Fruit fly (Drosophila melanogaster): ENCODE data around the gene CG43400.

CG43400 gene

dm6 chr2L:8528951-8529430, 38.5 kb downstream of the CG43400 start, which contains the start of gene CG17834:
Gene CG17834, plus strand, starts transcription at chr2L:8529141.
- TF ChIP-seq CG17806 (tag; optimal IDR thresholded peaks at IDR 0.05) (no peak), CG14655 (GFP tag; optimal IDR thresholded peaks at IDR 0.05) (no peak), Snoo (tag; optimal IDR thresholded peaks at IDR 0.05) (peak; percentile 34), gl (tag; optimal IDR thresholded peaks at IDR 0.05) (no peak), rn (GFP tag; IDR thresholded peaks at IDR 0.05) (no peak), fd96Ca (GFP tag; IDR thresholded peaks at IDR 0.05) (no peak), CG15710 (tag; optimal IDR thresholded peaks at IDR 0.05) (no peak), CG4496 (GFP tag; IDR thresholded peaks at IDR 0.05) (peak; percentile 49; the same call in 1 of the 3 replicates), CG34367 (tag; optimal IDR thresholded peaks at IDR 0.05) (no peak), CG8301 (tag; optimal IDR thresholded peaks at IDR 0.05) (no peak), CG32121 (GFP tag; IDR thresholded peaks at IDR 0.05) (no peak), D1 (tag; optimal IDR thresholded peaks at IDR 0.05) (no peak), Ets98B (GFP tag; IDR thresholded peaks at IDR 0.05) (peak; percentile 64; the same call in 1 of the 2 replicates), CG9948 (tag; optimal IDR thresholded peaks at IDR 0.05) (no peak), Pif1B (GFP tag; optimal IDR thresholded peaks at IDR 0.05) (no peak), CG8159 (tag; optimal IDR thresholded peaks at IDR 0.05) (no peak), Pif1A (GFP tag; optimal IDR thresholded peaks at IDR 0.05) (no peak), CG10348 (GFP tag; IDR thresholded peaks at IDR 0.05) (no peak), CG13204 (GFP tag; optimal IDR thresholded peaks at IDR 0.05) (no peak), EcR (GFP tag; optimal IDR thresholded peaks at IDR 0.05) (peak; percentile 81), CG12605 (GFP tag; IDR thresholded peaks at IDR 0.05) (no peak)

DNA sequence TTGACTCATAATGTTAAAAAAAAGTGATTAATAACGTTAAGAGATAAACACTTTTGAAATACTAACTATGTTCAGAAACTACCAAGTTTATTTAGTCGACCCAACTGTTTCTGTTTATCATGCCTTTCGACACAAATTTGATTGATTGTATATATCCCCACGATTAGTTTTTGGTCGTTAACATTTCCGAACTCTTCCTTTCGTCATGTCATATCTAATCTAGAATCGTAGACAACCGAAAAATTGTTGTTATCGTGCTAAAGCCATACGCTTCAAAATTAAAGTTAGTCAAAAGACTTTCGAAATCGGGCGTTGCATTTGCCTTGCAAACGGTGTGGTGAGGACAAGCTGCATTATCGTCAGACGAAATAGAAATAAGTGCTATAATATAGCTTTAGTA, 39.6 kb downstream of the CG43400 start:
- TF ChIP-seq Ets98B (GFP tag; IDR thresholded peaks at IDR 0.05): no peak
- TF ChIP-seq CG32121 (GFP tag; IDR thresholded peaks at IDR 0.05): no peak
- no peak for TF ChIP-seq Snoo (tag; optimal IDR thresholded peaks at IDR 0.05)
- TF ChIP-seq CG12605 (GFP tag; IDR thresholded peaks at IDR 0.05): no peak
- no peak for TF ChIP-seq CG8159 (tag; optimal IDR thresholded peaks at IDR 0.05)
- no peak for TF ChIP-seq fd96Ca (GFP tag; IDR thresholded peaks at IDR 0.05)
- TF ChIP-seq CG8301 (tag; optimal IDR thresholded peaks at IDR 0.05): no peak
- TF ChIP-seq rn (GFP tag; IDR thresholded peaks at IDR 0.05): no peak
- TF ChIP-seq Pif1B (GFP tag; optimal IDR thresholded peaks at IDR 0.05): no peak
- TF ChIP-seq CG15710 (tag; optimal IDR thresholded peaks at IDR 0.05): no peak
- no peak for TF ChIP-seq gl (tag; optimal IDR thresholded peaks at IDR 0.05)
- no peak for TF ChIP-seq CG34367 (tag; optimal IDR thresholded peaks at IDR 0.05)

- TF ChIP-seq fd96Ca (GFP tag; IDR thresholded peaks at IDR 0.05) (no peak), CG9948 (tag; optimal IDR thresholded peaks at IDR 0.05) (no peak), CG14655 (GFP tag; optimal IDR thresholded peaks at IDR 0.05) (no peak), CG34367 (tag; optimal IDR thresholded peaks at IDR 0.05) (no peak), D1 (tag; optimal IDR thresholded peaks at IDR 0.05) (no peak), EcR (GFP tag; optimal IDR thresholded peaks at IDR 0.05) (no peak), CG4496 (GFP tag; IDR thresholded peaks at IDR 0.05) (no peak), CG15710 (tag; optimal IDR thresholded peaks at IDR 0.05) (no peak), Snoo (tag; optimal IDR thresholded peaks at IDR 0.05) (no peak), Ets98B (GFP tag; IDR thresholded peaks at IDR 0.05) (no peak), CG8301 (tag; optimal IDR thresholded peaks at IDR 0.05) (no peak), CG17806 (tag; optimal IDR thresholded peaks at IDR 0.05) (no peak)
Measured at dm6 chr2L:8532790-8533189, 42.3 kb downstream of the CG43400 start.

DNA sequence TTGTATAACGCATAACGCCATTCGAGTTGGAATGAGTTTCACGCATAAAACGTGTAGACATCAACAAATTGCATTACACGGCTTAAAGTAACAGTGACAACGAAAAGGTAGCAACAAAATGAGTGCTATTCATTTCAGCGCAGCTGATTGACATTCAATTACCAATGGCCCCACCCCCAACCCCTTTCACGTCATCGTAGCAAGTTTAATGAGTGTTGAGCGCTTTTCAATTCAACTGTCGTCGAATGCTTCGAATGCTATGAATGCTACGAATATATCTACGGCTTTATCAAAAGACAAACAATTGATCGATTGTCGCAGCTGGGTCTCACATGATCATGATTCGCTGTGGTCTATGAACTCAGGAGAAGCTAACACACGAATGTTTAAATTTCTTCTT, 43.1 kb downstream of the CG43400 start:
- no peak for TF ChIP-seq rn (GFP tag; IDR thresholded peaks at IDR 0.05)
- no peak for TF ChIP-seq CG8159 (tag; optimal IDR thresholded peaks at IDR 0.05)
- TF ChIP-seq CG10348 (GFP tag; IDR thresholded peaks at IDR 0.05): no peak
- no peak for TF ChIP-seq EcR (GFP tag; optimal IDR thresholded peaks at IDR 0.05)
- no peak for TF ChIP-seq CG14655 (GFP tag; optimal IDR thresholded peaks at IDR 0.05)

- TF ChIP-seq CG12605 (GFP tag; IDR thresholded peaks at IDR 0.05) (no peak), CG15710 (tag; optimal IDR thresholded peaks at IDR 0.05) (no peak), CG8159 (tag; optimal IDR thresholded peaks at IDR 0.05) (no peak)
Measured at dm6 chr2L:8534118-8534514, 43.6 kb downstream of the CG43400 start.

dm6 chr2L:8534515-8535295, 44.2 kb downstream of the CG43400 start:
- TF ChIP-seq CG4496 (GFP tag; IDR thresholded peaks at IDR 0.05): peak; percentile 96
- peak; percentile 98 for TF ChIP-seq Pif1B (GFP tag; optimal IDR thresholded peaks at IDR 0.05)
- TF ChIP-seq CG12605 (GFP tag; IDR thresholded peaks at IDR 0.05): peak; percentile 95
- peak; percentile 88 for TF ChIP-seq EcR (GFP tag; optimal IDR thresholded peaks at IDR 0.05)
- peak; percentile 99 for TF ChIP-seq CG8301 (tag; optimal IDR thresholded peaks at IDR 0.05)
- TF ChIP-seq gl (tag; optimal IDR thresholded peaks at IDR 0.05): peak; percentile 94
- peak; percentile 97 for TF ChIP-seq CG8159 (tag; optimal IDR thresholded peaks at IDR 0.05)
- peak; percentile 91 for TF ChIP-seq CG13204 (GFP tag; optimal IDR thresholded peaks at IDR 0.05)
- peak; percentile 98 for TF ChIP-seq CG14655 (GFP tag; optimal IDR thresholded peaks at IDR 0.05)
- peak; percentile 91 for TF ChIP-seq CG10348 (GFP tag; IDR thresholded peaks at IDR 0.05)
- peak; percentile 97 for TF ChIP-seq CG34367 (tag; optimal IDR thresholded peaks at IDR 0.05)
- TF ChIP-seq D1 (tag; optimal IDR thresholded peaks at IDR 0.05): peak; percentile 98
- peak; percentile 97 for TF ChIP-seq CG17806 (tag; optimal IDR thresholded peaks at IDR 0.05)
- TF ChIP-seq rn (GFP tag; IDR thresholded peaks at IDR 0.05): peak; percentile 96
- peak; percentile 97 for TF ChIP-seq CG15710 (tag; optimal IDR thresholded peaks at IDR 0.05)
- TF ChIP-seq fd96Ca (GFP tag; IDR thresholded peaks at IDR 0.05): peak; percentile 98
- peak; percentile 96 for TF ChIP-seq Ets98B (GFP tag; IDR thresholded peaks at IDR 0.05)
- peak; percentile 98 for TF ChIP-seq Pif1A (GFP tag; optimal IDR thresholded peaks at IDR 0.05)
- peak; percentile 98 for TF ChIP-seq CG32121 (GFP tag; IDR thresholded peaks at IDR 0.05)
- peak; percentile 98 for TF ChIP-seq Snoo (tag; optimal IDR thresholded peaks at IDR 0.05)
- TF ChIP-seq CG9948 (tag; optimal IDR thresholded peaks at IDR 0.05): peak; percentile 99

All from whole organism, pupa.